Fruit fly (Drosophila melanogaster) whole organism, larva: Measurements from ENCODE around the gene Amt.

Source experiments
- noc ChIP-seq: fragments of 200-800 bp; sonication (Bioruptor generic); optimal IDR thresholded peaks from 3 replicates; lab custom pipeline; 2019; ENCODE audit warnings: missing biosample characterization, mild to moderate bottlenecking, missing genetic modification characterization, moderate library complexity

Gene Amt

DNA sequence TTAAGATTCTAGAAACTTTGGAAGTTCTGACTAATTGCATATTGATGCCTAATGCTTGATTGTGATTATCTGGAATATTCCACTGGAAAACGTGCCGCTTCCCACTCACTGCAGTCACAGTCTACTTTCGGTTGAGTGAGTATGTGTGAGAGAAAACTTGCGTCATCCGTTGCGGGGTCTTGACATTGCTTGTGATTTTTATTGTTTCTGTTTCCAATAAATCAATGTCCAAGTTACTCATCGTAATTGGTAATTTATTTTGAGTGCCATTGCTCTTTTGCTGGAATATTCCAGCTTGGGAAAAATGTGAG is 5.9 kb downstream of the Amt start:
- no peak for TF ChIP-seq noc (tag; lab: Kevin White, UChicago)

DNA sequence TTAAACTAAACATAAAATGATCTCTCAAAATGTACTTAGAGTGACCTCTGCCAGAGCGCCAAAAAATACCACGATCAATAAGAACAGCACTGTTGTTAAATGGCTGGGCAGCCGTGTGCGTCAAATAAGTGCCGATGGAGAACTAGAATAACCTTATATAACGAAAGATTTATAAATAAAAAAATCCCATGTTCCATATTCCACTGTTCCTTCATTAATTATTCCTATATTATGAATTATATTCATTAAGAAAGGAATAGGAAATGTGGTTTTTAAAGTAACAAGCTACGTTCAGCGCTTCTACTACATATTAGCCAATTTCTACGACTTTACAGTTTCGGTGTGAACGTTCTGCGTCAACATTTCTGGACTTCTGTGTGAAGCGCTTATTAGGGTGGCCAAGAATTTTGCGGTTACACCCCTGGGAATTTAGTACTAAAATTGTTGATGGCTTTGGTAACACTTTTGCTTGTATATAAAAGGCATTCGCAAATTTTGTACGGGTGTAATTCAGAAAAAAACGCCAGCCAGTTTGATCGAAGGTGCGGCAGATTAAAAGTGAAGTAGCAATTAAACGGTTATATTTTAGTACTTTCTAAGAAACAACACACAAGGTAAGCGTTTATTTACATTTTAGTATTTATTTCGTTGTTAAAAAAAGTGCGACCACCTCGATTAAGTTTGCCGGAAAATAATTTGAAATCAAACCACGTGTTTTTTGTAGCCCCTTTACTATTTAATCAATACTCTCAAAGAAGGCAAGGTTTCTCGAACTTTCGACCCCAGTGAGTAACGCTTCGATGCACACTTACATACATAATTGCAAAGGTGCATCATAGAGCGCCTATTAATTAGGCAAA is 6.5 kb downstream of the Amt start, which contains the start of the genes tefu and Hsc70-4:
Gene tefu (minus strand): TSS at position 51 of the 860 bp plus-strand sequence.
Gene Hsc70-4 (plus strand): TSS at position 502 of the 860 bp plus-strand sequence.
- no peak for TF ChIP-seq noc (tag; lab: Kevin White, UChicago)

DNA sequence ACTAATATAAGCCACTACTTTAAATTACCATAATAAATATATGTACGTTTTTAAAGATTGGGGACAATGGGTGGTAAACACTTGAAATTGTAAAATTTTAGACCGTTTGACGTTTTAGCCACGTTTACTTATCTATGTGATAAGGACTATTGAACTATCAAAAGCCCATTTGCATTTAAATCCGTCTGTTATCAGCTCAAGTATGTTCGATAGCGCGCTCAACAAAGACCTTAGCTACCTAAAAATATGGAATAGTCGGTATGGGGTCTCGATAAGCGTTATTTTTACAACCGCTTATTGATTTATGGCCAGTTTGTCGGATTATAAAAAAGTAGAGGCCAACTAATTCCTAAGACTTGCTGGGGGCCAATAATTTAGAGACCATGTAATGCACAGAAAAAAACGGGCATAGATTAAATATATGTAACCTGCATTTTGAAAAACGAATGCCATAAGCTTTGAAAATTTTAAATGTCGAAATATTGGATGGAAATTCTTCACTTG is 17.2 kb downstream of the Amt start:
- TF ChIP-seq noc (tag; lab: Kevin White, UChicago) = no peak

DNA sequence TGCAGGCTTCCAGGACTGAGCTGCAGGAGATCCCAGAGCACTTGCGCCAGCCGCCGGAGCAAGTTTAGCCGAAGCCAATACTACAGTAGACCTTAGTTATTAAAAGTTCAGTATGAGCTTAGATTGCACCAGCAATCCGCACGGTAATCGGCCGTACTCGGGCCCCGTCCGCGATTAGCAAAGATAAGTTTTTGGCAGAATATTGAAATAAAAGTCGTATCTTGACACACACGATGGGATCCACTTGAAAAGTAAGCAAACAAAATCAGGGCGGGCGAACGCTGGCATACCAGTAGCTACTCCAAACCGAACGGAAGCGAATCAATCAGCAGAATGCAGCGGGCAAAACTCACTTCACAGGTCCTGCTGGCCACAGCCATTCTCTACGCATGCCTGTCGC is 18.7 kb downstream of the Amt start, which contains the start of gene CG34316:
Gene CG34316 (plus strand): TSS at position 301 of the 400 bp plus-strand sequence.
- no peak for TF ChIP-seq noc (tag; lab: Kevin White, UChicago)

DNA sequence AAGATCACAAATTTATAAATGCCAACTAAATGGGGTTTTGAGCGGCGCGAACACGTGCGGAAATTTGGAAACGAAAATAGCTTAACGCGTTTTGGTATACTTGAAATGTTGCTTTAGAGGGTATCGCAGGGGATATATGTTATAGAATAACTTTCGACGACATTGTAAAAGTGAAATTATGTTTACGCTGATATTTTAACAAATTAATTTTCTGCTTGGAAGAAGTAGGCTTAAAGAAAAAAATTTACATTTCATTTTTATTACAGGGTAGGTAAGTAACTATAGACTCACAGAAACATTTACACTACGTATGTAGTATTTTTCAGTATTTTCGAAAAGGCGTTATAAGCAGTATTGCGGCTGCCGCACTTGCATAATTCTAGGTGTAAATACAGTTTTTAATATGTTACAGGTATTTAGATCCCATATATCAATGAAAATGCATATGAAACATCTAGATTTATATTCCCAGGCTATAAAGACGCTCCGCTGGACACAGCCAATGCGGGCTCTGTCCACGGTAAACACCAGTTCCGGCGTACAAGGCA is 19.5 kb downstream of the Amt start, which contains the start of the genes Art3 and mRpS10:
Gene Art3 (minus strand): TSS at position 80 of the 548 bp plus-strand sequence.
Gene mRpS10 (plus strand): TSS at position 337 of the 548 bp plus-strand sequence.
- TF ChIP-seq noc (tag; lab: Kevin White, UChicago) = peak; percentile 100

DNA sequence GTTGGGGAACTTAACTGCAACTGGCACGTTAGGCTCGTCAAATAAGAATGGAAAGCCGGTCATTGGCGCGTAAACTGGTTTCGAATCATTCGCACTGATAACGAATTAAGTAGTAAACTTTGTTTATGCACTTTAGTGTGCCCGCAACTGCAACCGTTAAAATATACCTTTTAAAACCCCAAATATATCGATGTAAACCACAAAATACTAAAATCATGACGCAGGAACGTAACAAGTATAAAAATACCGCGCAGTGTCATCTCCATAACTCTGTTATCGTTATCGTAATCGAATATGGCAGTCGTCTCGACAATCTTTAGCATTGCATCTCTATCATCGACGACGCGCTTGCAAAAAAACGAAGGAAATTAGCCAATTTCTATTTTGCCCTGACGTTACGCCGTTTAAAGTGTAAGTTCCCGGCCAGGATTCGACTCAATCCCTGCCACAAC is 23.6 kb downstream of the Amt start, which contains the start of the genes CG31344 and Caf1-55:
Gene CG31344 (minus strand): TSS at position 51 of the 452 bp plus-strand sequence.
Gene Caf1-55 (plus strand): TSS at position 298 of the 452 bp plus-strand sequence.
- no peak for TF ChIP-seq noc (tag; lab: Kevin White, UChicago)

DNA sequence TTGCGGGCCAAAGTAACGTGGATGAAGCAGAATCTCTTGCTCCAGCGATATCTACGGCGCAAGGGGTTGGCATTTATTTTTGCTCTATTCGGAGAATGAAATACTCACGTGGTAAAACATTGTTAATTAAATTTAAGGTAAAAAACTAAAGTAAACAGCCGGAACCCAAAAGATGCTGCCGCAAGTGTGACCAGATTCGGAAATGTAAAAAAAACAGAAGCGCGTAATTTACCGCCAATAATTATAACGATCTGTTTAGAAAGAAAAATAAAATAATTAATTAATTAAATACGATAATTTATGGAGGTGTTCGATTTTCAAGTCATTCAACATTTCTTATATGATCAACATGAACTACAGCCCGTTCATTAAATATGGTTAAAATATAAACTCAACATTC is 26.0 kb downstream of the Amt start, which contains the start of gene Polr2G:
Gene Polr2G (minus strand): TSS at position 208 of the 400 bp plus-strand sequence.
- TF ChIP-seq noc (tag; lab: Kevin White, UChicago) = no peak

DNA sequence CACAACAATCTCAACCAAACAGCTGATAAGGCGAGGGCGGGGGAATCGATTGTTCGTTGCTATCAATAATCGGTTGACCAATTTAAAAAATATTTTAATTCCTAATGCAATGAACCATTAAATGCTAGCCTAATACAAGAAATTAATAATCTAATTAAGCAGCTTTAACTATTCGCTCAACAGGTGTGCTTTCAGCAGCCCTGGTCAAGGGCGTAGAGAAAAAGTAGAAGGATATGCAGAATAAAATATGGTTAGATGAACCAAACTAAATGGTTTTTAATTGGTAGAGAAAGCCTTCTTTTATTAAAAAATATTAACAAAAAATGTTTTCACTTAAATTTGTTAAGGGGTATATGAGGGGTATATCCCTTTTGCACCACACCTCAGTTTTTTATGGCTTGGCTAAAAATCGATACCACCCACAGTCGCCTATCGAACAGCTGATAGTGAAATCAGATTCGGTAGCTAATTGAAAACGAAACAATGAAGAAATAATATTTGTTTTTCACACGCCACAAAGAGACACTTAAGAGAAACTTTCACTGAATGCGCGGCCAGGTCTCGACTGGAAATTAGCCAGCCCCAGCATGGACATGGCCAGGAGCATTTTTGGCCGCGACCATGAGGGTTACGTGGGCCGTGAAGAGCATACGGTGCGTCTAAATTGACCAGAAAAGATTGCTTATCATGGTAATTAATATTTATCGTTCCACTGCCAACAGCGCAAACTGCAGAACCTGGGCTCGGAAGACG is 29.9 kb downstream of the Amt start, which contains the start of the genes SIDL and CG12241:
Gene SIDL (minus strand): TSS at position 51 of the 753 bp plus-strand sequence.
Gene CG12241 (plus strand): TSS at position 433 of the 753 bp plus-strand sequence.
- peak; percentile 73 for TF ChIP-seq noc (tag; lab: Kevin White, UChicago)

DNA sequence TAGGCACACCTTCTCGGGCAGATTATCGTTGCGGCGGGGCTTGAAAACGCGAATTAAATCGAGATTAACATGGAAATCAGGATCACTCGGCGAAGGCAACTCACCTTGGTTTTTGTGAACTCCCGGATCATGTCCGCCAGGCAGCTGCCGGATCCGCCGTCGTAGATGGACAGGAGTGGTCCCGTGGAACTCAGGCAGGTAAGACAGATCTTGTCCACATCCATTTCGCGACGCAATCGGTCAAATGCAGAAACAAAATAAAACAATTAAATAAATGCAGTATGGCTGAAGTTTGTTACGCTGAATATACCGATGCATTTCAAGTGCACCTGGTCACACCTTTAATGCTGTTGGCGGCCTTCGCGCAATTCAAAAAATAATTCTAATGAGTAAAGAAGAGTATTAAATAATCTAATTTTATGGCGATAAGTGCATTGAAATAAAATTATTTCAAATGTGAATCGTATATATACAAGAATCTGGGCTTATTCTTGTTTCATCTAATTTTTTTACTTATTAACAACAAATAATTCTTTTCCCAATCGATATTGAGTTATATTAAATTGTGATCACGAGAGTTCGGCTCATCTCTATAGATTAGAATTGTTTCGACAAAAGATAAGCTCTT is 35.5 kb downstream of the Amt start, which contains the start of the genes CG6654 and CG4210:
Gene CG6654 (minus strand): TSS at position 297 of the 628 bp plus-strand sequence.
Gene CG4210 (plus strand): TSS at position 613 of the 628 bp plus-strand sequence.
- TF ChIP-seq noc (tag; lab: Kevin White, UChicago) = peak; percentile 57

DNA sequence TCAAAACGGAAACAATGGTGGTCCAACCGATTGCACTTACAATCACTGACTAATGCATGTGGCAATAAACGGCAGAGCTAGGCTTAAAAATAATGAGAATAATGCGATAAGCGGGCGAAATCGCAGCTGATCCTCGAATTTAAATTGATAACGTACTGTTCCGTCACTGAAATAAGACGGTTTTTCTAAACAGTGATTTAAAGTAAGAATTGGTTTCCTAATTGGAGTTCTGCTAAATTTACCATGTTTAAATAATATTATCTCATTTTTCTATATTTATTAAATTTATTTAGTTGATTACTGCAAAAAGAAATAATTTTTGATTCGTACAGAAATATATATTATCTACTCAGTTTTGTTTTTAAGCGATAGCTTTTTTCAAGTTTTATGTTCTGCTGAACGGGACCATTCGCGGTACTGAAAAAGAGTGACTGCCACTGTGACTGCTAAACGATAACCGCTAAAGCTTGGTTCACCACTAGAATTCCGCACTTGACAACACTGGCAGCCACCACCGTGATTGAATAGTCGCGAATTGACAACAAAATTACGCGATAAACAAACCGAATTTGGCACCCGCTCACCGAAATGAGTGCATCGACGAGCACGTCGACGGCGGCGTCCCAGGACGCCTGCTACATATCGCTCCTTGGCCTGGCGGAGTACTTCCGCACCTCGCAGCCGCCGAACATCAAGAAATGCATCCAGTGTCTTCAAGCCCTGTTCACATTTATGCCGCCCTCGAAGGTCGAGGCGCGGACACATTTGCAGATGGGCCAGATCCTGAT is 40.0 kb downstream of the Amt start, which contains the start of the genes Spn88Eb and Mau2:
Gene Spn88Eb (minus strand): TSS at position 51 of the 788 bp plus-strand sequence.
Gene Mau2 (plus strand): TSS at position 493 of the 788 bp plus-strand sequence.
- TF ChIP-seq noc (tag; lab: Kevin White, UChicago) = peak; percentile 36

DNA sequence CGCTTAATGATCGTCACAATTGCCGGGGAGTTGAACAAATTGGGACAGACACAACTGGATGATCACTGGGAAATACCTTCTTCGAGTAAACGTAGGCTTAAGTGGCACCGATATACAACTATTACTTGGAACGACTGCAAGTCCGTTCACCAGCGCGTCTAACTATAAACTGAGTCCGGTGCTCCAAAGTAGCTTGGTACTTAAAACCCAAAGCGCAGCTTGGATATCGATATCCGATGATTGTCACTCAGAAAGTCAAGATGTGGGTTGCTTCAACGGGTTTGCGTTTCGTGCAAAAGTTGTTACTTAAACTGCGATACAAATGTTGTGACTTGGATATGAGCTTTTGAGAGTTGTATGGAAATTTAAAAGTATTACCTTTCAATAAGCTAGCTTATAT is 42.7 kb downstream of the Amt start, which contains the start of gene Spn88Ea:
Gene Spn88Ea (minus strand): TSS at position 175 of the 400 bp plus-strand sequence.
- no peak for TF ChIP-seq noc (tag; lab: Kevin White, UChicago)

DNA sequence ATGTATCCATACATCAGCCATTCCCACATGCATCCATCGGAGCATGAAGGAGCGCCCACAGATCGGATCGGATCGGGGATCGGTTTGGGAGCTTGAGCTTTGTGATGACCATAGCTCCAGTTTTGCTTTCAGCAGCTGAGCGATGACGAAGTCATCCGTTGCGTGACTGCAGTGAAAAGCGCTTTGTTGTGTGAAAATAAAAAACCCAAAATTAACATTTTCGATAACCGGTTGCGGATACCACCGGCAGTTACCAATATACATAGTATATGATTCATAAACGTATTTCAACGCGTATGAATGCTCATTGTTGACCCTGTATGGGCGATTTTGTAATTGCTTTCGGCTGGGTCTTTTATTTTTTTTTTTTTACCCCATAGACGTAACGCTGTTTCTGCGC is 43.7 kb downstream of the Amt start:
- TF ChIP-seq noc (tag; lab: Kevin White, UChicago) = no peak
